Fruit fly (Drosophila melanogaster) whole organism, embryonic: ENCODE measurements around the gene isoQC.

ENCODE experiments used
- B-H2 ChIP-seq: fragments of 200-800 bp; sonication (Bioruptor generic); optimal IDR thresholded peaks from 2 replicates; lab custom pipeline; 2018; ENCODE audit warnings: missing biosample characterization, mild to moderate bottlenecking, missing genetic modification characterization
- CG10209 ChIP-seq: fragments of 200-800 bp; sonication (Bioruptor generic); optimal IDR thresholded peaks from 3 replicates; lab custom pipeline; 2017; ENCODE audit warnings: missing biosample characterization, mild to moderate bottlenecking, missing genetic modification characterization, missing genetic modification reagents
- CG11504 ChIP-seq: fragments of 200-800 bp; sonication (Bioruptor generic); optimal IDR thresholded peaks from 3 replicates; lab custom pipeline; 2019; ENCODE audit warnings: missing biosample characterization, mild to moderate bottlenecking, missing genetic modification characterization, moderate library complexity
- CG11696 ChIP-seq: fragments of 200-800 bp; sonication (Bioruptor generic); IDR thresholded peaks from 2 replicates; pipeline ENCODE4 v1.3.6; 2022; ENCODE audit warnings: missing biosample characterization, missing genetic modification characterization
- CG12391 ChIP-seq: fragments of 200-800 bp; sonication (Bioruptor generic); optimal IDR thresholded peaks from 3 replicates; lab custom pipeline; 2018; ENCODE audit warnings: missing biosample characterization, mild to moderate bottlenecking, missing genetic modification characterization, moderate library complexity
- CG1647 ChIP-seq: fragments of 200-800 bp; sonication (Bioruptor generic); optimal IDR thresholded peaks from 3 replicates; lab custom pipeline; 2016; ENCODE audit warnings: missing biosample characterization, missing genetic modification characterization
- CG17912 ChIP-seq: fragments of 200-800 bp; sonication (Bioruptor generic); optimal IDR thresholded peaks from 2 replicates; lab custom pipeline; 2018; ENCODE audit warnings: missing biosample characterization, mild to moderate bottlenecking, missing genetic modification characterization
- CG1792 ChIP-seq: fragments of 200-800 bp; sonication (Bioruptor generic); optimal IDR thresholded peaks from 2 replicates; lab custom pipeline; 2016; ENCODE audit warnings: missing biosample characterization, missing genetic modification characterization
- CG1832 ChIP-seq: fragments of 200-800 bp; sonication (Bioruptor generic); optimal IDR thresholded peaks from 2 replicates; lab custom pipeline; 2017; ENCODE audit warnings: missing biosample characterization, mild to moderate bottlenecking, missing genetic modification characterization, inconsistent platforms
- CG18619 ChIP-seq: fragments of 200-800 bp; sonication (Bioruptor generic); optimal IDR thresholded peaks from 3 replicates; lab custom pipeline; 2017; ENCODE audit warnings: missing biosample characterization, mild to moderate bottlenecking, missing genetic modification characterization
- CG32767 ChIP-seq: fragments of 200-800 bp; sonication (Bioruptor generic); IDR thresholded peaks from 2 replicates; pipeline ENCODE4 v1.3.6; 2022; ENCODE audit warnings: missing biosample characterization, missing genetic modification characterization
- CG3726 ChIP-seq: fragments of 200-800 bp; sonication (Bioruptor generic); IDR thresholded peaks from 3 replicates; pipeline ENCODE4, ENCODE4 v1.3.6; 2022; ENCODE audit warnings: missing biosample characterization, missing genetic modification characterization
- CG4328 ChIP-seq: fragments of 200-800 bp; sonication (Bioruptor generic); optimal IDR thresholded peaks from 3 replicates; lab custom pipeline; 2017; ENCODE audit warnings: missing biosample characterization, missing genetic modification reagents, missing genetic modification characterization
- CG4360 ChIP-seq: fragments of 200-800 bp; sonication (Bioruptor generic); IDR thresholded peaks from 2 replicates; pipeline ENCODE4 v1.3.6; 2022; ENCODE audit warnings: missing biosample characterization, missing genetic modification characterization
- CG43689 ChIP-seq: fragments of 200-800 bp; sonication (Bioruptor generic); IDR thresholded peaks from 2 replicates; pipeline ENCODE4 v1.3.6; 2022; ENCODE audit warnings: missing biosample characterization, missing genetic modification characterization
- CG6175 ChIP-seq: fragments of 200-800 bp; sonication (Bioruptor generic); IDR thresholded peaks from 3 replicates; pipeline ENCODE4 v1.3.6; 2022; ENCODE audit warnings: missing biosample characterization, missing genetic modification characterization
- D ChIP-seq, 2 experiments: fragments of 200-800 bp in 1 of 2; fragments of >200 bp in 1 of 2; sonication (Bioruptor generic) in 1 of 2; optimal IDR thresholded peaks; 2 replicates in 1 of 2; 3 replicates in 1 of 2; lab custom pipeline; 2017; ENCODE audit warnings: mild to moderate bottlenecking in 1 of 2, missing biosample characterization in 1 of 2, missing genetic modification characterization in 1 of 2, missing genetic modification reagents in 1 of 2
- Dip3 ChIP-seq: fragments of 200-800 bp; sonication (Bioruptor generic); optimal IDR thresholded peaks from 3 replicates; lab custom pipeline; 2016; ENCODE audit warnings: missing biosample characterization, missing genetic modification characterization
- Dll ChIP-seq: fragments of 200-800 bp; sonication (Bioruptor generic); IDR thresholded peaks from 4 replicates; pipeline ENCODE4 v1.3.6; 2022; ENCODE audit warnings: missing biosample characterization, missing genetic modification characterization; ENCODE audit not compliant: partially characterized antibody
- Drgx ChIP-seq: fragments of 200-800 bp; sonication (Bioruptor generic); IDR thresholded peaks from 2 replicates; pipeline ENCODE4 v1.3.6; 2022; ENCODE audit warnings: missing biosample characterization, missing genetic modification characterization
- E2f1 ChIP-seq: fragments of 200-800 bp; sonication (Bioruptor generic); IDR thresholded peaks from 2 replicates; pipeline ENCODE4 v1.3.6; 2022; ENCODE audit warnings: missing biosample characterization, missing genetic modification characterization
- E2f2 ChIP-seq: fragments of 200-800 bp; sonication (Bioruptor generic); IDR thresholded peaks from 2 replicates; pipeline ENCODE4 v1.3.6; 2022; ENCODE audit warnings: missing biosample characterization, missing genetic modification characterization
- Fer2 ChIP-seq: fragments of 200-800 bp; sonication (Bioruptor generic); optimal IDR thresholded peaks from 2 replicates; lab custom pipeline; 2018; ENCODE audit warnings: missing biosample characterization, mild to moderate bottlenecking, missing genetic modification characterization, moderate library complexity
- HLH4C ChIP-seq: fragments of 200-800 bp; sonication (Bioruptor generic); IDR thresholded peaks from 3 replicates; pipeline ENCODE4 v1.3.6; 2022; ENCODE audit warnings: missing biosample characterization, missing genetic modification characterization; ENCODE audit not compliant: partially characterized antibody
- Hey ChIP-seq: fragments of 200-800 bp; sonication (Bioruptor generic); optimal IDR thresholded peaks from 3 replicates; lab custom pipeline; 2018; ENCODE audit warnings: missing biosample characterization, mild to moderate bottlenecking, missing genetic modification characterization
- MESR4 ChIP-seq: fragments of 200-800 bp; sonication (Bioruptor generic); optimal IDR thresholded peaks from 2 replicates; lab custom pipeline; 2018; ENCODE audit warnings: missing biosample characterization, mild to moderate bottlenecking, missing genetic modification characterization, moderate library complexity
- Nf-YA ChIP-seq: fragments of 200-800 bp; sonication (Bioruptor generic); IDR thresholded peaks from 2 replicates; pipeline ENCODE4 v1.3.6; 2022; ENCODE audit warnings: missing biosample characterization, missing genetic modification characterization
- Stat92E ChIP-seq, 3 experiments: fragments of >200 bp in 2 of 3; fragments of 200-800 bp in 1 of 3; sonication (Bioruptor generic) in 1 of 3; optimal IDR thresholded peaks; 2 replicates each; lab custom pipeline; 2017 to 2019; ENCODE audit warnings: missing biosample characterization in 3 of 3, missing genetic modification characterization in 3 of 3, mild to moderate bottlenecking in 1 of 3, moderate library complexity in 1 of 3
- ara ChIP-seq: fragments of 200-800 bp; sonication (Bioruptor generic); IDR thresholded peaks from 2 replicates; pipeline ENCODE4 v1.3.6; 2022; ENCODE audit warnings: missing biosample characterization, missing genetic modification characterization
- bcd ChIP-seq: fragments of 200-800 bp; sonication (Bioruptor generic); optimal IDR thresholded peaks from 2 replicates; lab custom pipeline; 2017; ENCODE audit warnings: missing biosample characterization, mild to moderate bottlenecking, missing genetic modification characterization
- cato ChIP-seq: fragments of 200-800 bp; sonication (Bioruptor generic); optimal IDR thresholded peaks from 2 replicates; lab custom pipeline; 2016; ENCODE audit warnings: missing biosample characterization, missing genetic modification characterization, borderline replicate concordance
- chif ChIP-seq, 2 experiments: fragments of 200-800 bp; sonication (Bioruptor generic); optimal IDR thresholded peaks; 3 replicates each; lab custom pipeline; 2016; ENCODE audit warnings: missing biosample characterization in 2 of 2, missing genetic modification characterization in 2 of 2
- dm ChIP-seq: fragments of 200-800 bp; sonication (Bioruptor generic); optimal IDR thresholded peaks from 3 replicates; lab custom pipeline; 2016; ENCODE audit warnings: missing biosample characterization, missing genetic modification characterization
- dpn ChIP-seq, 2 experiments: fragments of 200-800 bp; sonication (Bioruptor generic); optimal IDR thresholded peaks; 3 replicates each; lab custom pipeline; 2016; ENCODE audit warnings: missing biosample characterization in 2 of 2, missing genetic modification characterization in 2 of 2
- emc ChIP-seq: fragments of 200-800 bp; sonication (Bioruptor generic); optimal IDR thresholded peaks from 2 replicates; lab custom pipeline; 2016; ENCODE audit warnings: missing biosample characterization, missing genetic modification characterization
- ems ChIP-seq: fragments of 200-800 bp; sonication (Bioruptor generic); optimal IDR thresholded peaks from 3 replicates; lab custom pipeline; 2016; ENCODE audit warnings: missing biosample characterization, missing genetic modification characterization
- esg ChIP-seq: fragments of 200-800 bp; sonication (Bioruptor generic); conservative IDR thresholded peaks from 2 replicates; pipeline ENCODE4 v1.3.6; 2022; ENCODE audit warnings: missing biosample characterization, missing genetic modification characterization
- fu2 ChIP-seq: fragments of 200-800 bp; sonication (Bioruptor generic); optimal IDR thresholded peaks from 2 replicates; lab custom pipeline; 2016; ENCODE audit warnings: missing biosample characterization, missing genetic modification characterization
- gfzf ChIP-seq: fragments of 200-800 bp; sonication (Bioruptor generic); optimal IDR thresholded peaks from 2 replicates; lab custom pipeline; 2016; ENCODE audit warnings: missing biosample characterization, mild to moderate bottlenecking, missing genetic modification characterization, moderate library complexity
- hb ChIP-seq: fragments of 200-800 bp; sonication (Bioruptor generic); IDR thresholded peaks from 3 replicates; pipeline ENCODE4 v1.3.6; 2022; ENCODE audit warnings: missing biosample characterization, missing genetic modification characterization; ENCODE audit not compliant: partially characterized antibody
- insv ChIP-seq, 2 experiments: fragments of 200-800 bp; sonication (Bioruptor generic); optimal IDR thresholded peaks; 3 replicates each; lab custom pipeline; 2016 to 2018; ENCODE audit warnings: missing biosample characterization in 2 of 2, missing genetic modification characterization in 2 of 2
- otp ChIP-seq: fragments of 200-800 bp; sonication (Bioruptor generic); IDR thresholded peaks from 3 replicates; pipeline ENCODE4, ENCODE4 v1.3.6; 2022; ENCODE audit warnings: missing biosample characterization, missing genetic modification characterization
- pho ChIP-seq: fragments of 200-800 bp; sonication (Bioruptor generic); optimal IDR thresholded peaks from 2 replicates; lab custom pipeline; 2016; ENCODE audit warnings: missing biosample characterization, missing genetic modification characterization
- pzg ChIP-seq: fragments of 200-800 bp; sonication (Bioruptor generic); optimal IDR thresholded peaks from 3 replicates; lab custom pipeline; 2018; ENCODE audit warnings: missing biosample characterization, mild to moderate bottlenecking, missing genetic modification characterization, moderate library complexity
- sd ChIP-seq: fragments of 200-800 bp; sonication (Bioruptor generic); optimal IDR thresholded peaks from 3 replicates; lab custom pipeline; 2018; ENCODE audit warnings: missing biosample characterization, mild to moderate bottlenecking, missing genetic modification characterization, moderate library complexity
- trem ChIP-seq: fragments of 200-800 bp; optimal IDR thresholded peaks from 3 replicates; lab custom pipeline; 2019; ENCODE audit warnings: missing biosample characterization, mild to moderate bottlenecking, missing genetic modification characterization, moderate library complexity
- wek ChIP-seq: fragments of 200-800 bp; sonication (Bioruptor generic); optimal IDR thresholded peaks from 3 replicates; lab custom pipeline; 2018; ENCODE audit warnings: missing biosample characterization, mild to moderate bottlenecking, missing genetic modification characterization, moderate library complexity
- z ChIP-seq: fragments of 200-800 bp; sonication (Bioruptor generic); IDR thresholded peaks from 3 replicates; pipeline ENCODE4 v1.3.6; 2022; ENCODE audit warnings: missing biosample characterization, missing genetic modification characterization

Gene isoQC

DNA sequence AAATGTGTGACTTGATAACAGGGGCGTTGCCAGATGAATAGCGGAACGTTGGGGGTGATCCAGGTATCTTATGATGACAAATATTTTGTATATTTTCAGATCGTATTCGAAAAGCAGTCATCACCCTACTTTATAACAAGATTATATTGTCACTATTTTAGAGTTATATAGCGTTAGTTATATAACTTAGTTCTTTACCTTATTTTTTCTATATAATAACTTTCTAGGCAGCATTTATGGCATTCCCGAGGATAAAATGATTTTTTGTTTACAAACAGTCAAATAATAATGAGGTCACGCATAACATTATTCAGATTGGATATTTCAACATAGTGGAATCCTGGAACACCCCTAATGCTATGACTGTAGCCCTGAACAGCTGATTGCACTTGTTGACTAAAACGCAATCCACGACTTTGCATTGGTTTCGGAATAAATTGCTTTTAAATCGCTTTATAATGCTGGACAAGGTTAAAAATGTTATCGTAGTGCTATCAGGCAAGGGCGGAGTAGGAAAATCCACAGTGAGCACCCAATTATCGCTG, 52.0 kb downstream of the isoQC start, which contains the start of gene Nubp2 (continued):
- TF ChIP-seq otp (GFP tag; lab: Robert Waterston, UW), result peak; percentile 83
- TF ChIP-seq insv (GFP tag; optimal IDR thresholded peaks at IDR 0.05; lab: Kevin White, UChicago), result peak in 1 of 2 experiments; percentile 88
- peak; percentile 95 for TF ChIP-seq CG18619 (GFP tag; lab: Kevin White, UChicago)
- peak; percentile 14 for TF ChIP-seq gfzf (GFP tag; lab: Kevin White, UChicago)
- peak; percentile 94 for TF ChIP-seq fu2 (GFP tag; lab: Kevin White, UChicago)
- TF ChIP-seq B-H2 (GFP tag; lab: Kevin White, UChicago), result peak; percentile 96
- peak; percentile 87; the same call in 1 of the 3 replicates for TF ChIP-seq CG3726 (GFP tag; lab: Robert Waterston, UW)
- TF ChIP-seq CG17912, result peak; percentile 64
- peak; percentile 65 for TF ChIP-seq pzg (GFP tag; lab: Kevin White, UChicago)
- TF ChIP-seq CG1792 (GFP tag; lab: Kevin White, UChicago), result peak; percentile 87
- no peak for TF ChIP-seq hb
- no peak; the same call in 1 of the 2 replicates for TF ChIP-seq CG4360 (GFP tag; lab: Robert Waterston, UW)
- peak; percentile 94 for TF ChIP-seq CG4328 (GFP tag; lab: Kevin White, UChicago)
- TF ChIP-seq Dip3 (GFP tag; lab: Kevin White, UChicago), result peak; percentile 94
- peak; percentile 96 for TF ChIP-seq CG10209 (GFP tag; lab: Kevin White, UChicago)
- peak; percentile 78 for TF ChIP-seq Hey (tag; lab: Kevin White, UChicago)
- TF ChIP-seq CG1647 (GFP tag; lab: Kevin White, UChicago), result peak; percentile 92
- TF ChIP-seq trem (tag; lab: Kevin White, UChicago), result peak; percentile 92
- peak; percentile 65; the same call in 1 of the 3 replicates for TF ChIP-seq z (GFP tag; lab: Robert Waterston, UW)
- peak; percentile 95 for TF ChIP-seq CG11504
- TF ChIP-seq ara, result peak; percentile 68
- TF ChIP-seq wek (GFP tag; lab: Kevin White, UChicago), result peak; percentile 99
- TF ChIP-seq cato (GFP tag; lab: Kevin White, UChicago), result peak; percentile 93
- peak; percentile 90 for TF ChIP-seq sd (tag; lab: Kevin White, UChicago)
- peak; percentile 80; the same call in 2 of the 3 replicates for TF ChIP-seq CG6175 (GFP tag; lab: Robert Waterston, UW)
- TF ChIP-seq dpn (GFP tag; optimal IDR thresholded peaks at IDR 0.05; lab: Kevin White, UChicago), result peak; percentile 96 to 97
- TF ChIP-seq HLH4C (GFP tag; lab: Robert Waterston, UW), result no peak
- peak; percentile 83 for TF ChIP-seq Drgx
- TF ChIP-seq Stat92E (GFP tag; optimal IDR thresholded peaks at IDR 0.05; lab: Kevin White, UChicago), result peak in 1 of 3 experiments; percentile 70
- TF ChIP-seq CG32767 (GFP tag; lab: Robert Waterston, UW), result peak; percentile 92
- TF ChIP-seq MESR4 (GFP tag; lab: Kevin White, UChicago), result peak; percentile 41
- no peak for TF ChIP-seq D (optimal IDR thresholded peaks at IDR 0.05; lab: Kevin White, UChicago)
- TF ChIP-seq D (GFP tag; optimal IDR thresholded peaks at IDR 0.05; lab: Kevin White, UChicago), result peak; percentile 94
- peak; percentile 93 for TF ChIP-seq esg
- TF ChIP-seq CG11696 (GFP tag; lab: Robert Waterston, UW), result peak; percentile 73
- TF ChIP-seq CG1832 (GFP tag; lab: Kevin White, UChicago), result no peak
- TF ChIP-seq pho, result peak; percentile 95
- peak; percentile 73 for TF ChIP-seq CG43689
- peak; percentile 78 for TF ChIP-seq Nf-YA (GFP tag; lab: Robert Waterston, UW)
- peak; percentile 94 for TF ChIP-seq ems (GFP tag; lab: Kevin White, UChicago)
- peak; percentile 91 to 96 for TF ChIP-seq chif (GFP tag; optimal IDR thresholded peaks at IDR 0.05; lab: Kevin White, UChicago)
- peak; percentile 94 for TF ChIP-seq Fer2 (tag; lab: Kevin White, UChicago)
- TF ChIP-seq Dll (GFP tag; lab: Robert Waterston, UW), result no peak; the same call in 3 of the 4 replicates
- TF ChIP-seq E2f1 (GFP tag; lab: Robert Waterston, UW), result peak; percentile 92
- TF ChIP-seq CG12391 (tag; lab: Kevin White, UChicago), result peak; percentile 98
- peak; percentile 96 for TF ChIP-seq bcd
- TF ChIP-seq emc (GFP tag; lab: Kevin White, UChicago), result peak; percentile 90
- TF ChIP-seq E2f2 (GFP tag; lab: Robert Waterston, UW), result peak; percentile 72
- peak; percentile 86 for TF ChIP-seq dm (GFP tag; lab: Kevin White, UChicago)
